Fruit fly (Drosophila melanogaster) whole organism, embryonic: ENCODE data around the gene spel1.

Experiments
- ATbp ChIP-seq: fragments of 200-800 bp; sonication (Bioruptor generic); optimal IDR thresholded peaks from 2 replicates; lab custom pipeline; 2017; ENCODE audit warnings: missing biosample characterization, mild to moderate bottlenecking, missing genetic modification characterization, missing genetic modification reagents
- Awh ChIP-seq: fragments of 200-800 bp; sonication (Bioruptor generic); IDR thresholded peaks from 2 replicates; pipeline ENCODE4, ENCODE4 v1.3.6; 2022; ENCODE audit warnings: missing biosample characterization, missing genetic modification characterization
- CG10321 ChIP-seq: fragments of 200-800 bp; sonication (Bioruptor generic); IDR thresholded peaks from 2 replicates; pipeline ENCODE4 v1.3.6; 2022; ENCODE audit warnings: missing biosample characterization, missing genetic modification characterization
- CG10565 ChIP-seq: fragments of 200-800 bp; sonication (Bioruptor generic); optimal IDR thresholded peaks from 3 replicates; lab custom pipeline; 2016; ENCODE audit warnings: missing biosample characterization, mild to moderate bottlenecking, missing genetic modification characterization
- CG15514 ChIP-seq: fragments of 200-800 bp; sonication (Bioruptor generic); optimal IDR thresholded peaks from 3 replicates; lab custom pipeline; 2017; ENCODE audit warnings: missing biosample characterization, missing genetic modification characterization, mild to moderate bottlenecking, moderate library complexity, missing genetic modification reagents
- CG16815 ChIP-seq: fragments of 200-800 bp; sonication (Bioruptor generic); optimal IDR thresholded peaks from 3 replicates; lab custom pipeline; 2017; ENCODE audit warnings: missing biosample characterization, mild to moderate bottlenecking, missing genetic modification characterization
- CG17186 ChIP-seq: fragments of 200-800 bp; sonication (Bioruptor generic); optimal IDR thresholded peaks from 3 replicates; lab custom pipeline; 2017; ENCODE audit warnings: missing biosample characterization, missing genetic modification reagents, missing genetic modification characterization
- CG17568 ChIP-seq: fragments of 200-800 bp; sonication (Bioruptor generic); optimal IDR thresholded peaks from 2 replicates; lab custom pipeline; 2018; ENCODE audit warnings: missing biosample characterization, mild to moderate bottlenecking, missing genetic modification characterization, moderate library complexity
- CG17612 ChIP-seq: fragments of 200-800 bp; sonication (Bioruptor generic); IDR thresholded peaks from 2 replicates; pipeline ENCODE4 v1.3.6; 2022; ENCODE audit warnings: missing biosample characterization, missing genetic modification characterization
- CG2678 ChIP-seq: fragments of 200-800 bp; sonication (Bioruptor generic); optimal IDR thresholded peaks from 3 replicates; lab custom pipeline; 2019; ENCODE audit warnings: missing biosample characterization, mild to moderate bottlenecking, missing genetic modification characterization, moderate library complexity
- CG2712 ChIP-seq: fragments of 200-800 bp; optimal IDR thresholded peaks from 3 replicates; lab custom pipeline; 2019; ENCODE audit warnings: missing biosample characterization, mild to moderate bottlenecking, missing genetic modification characterization, moderate library complexity
- CG30020 ChIP-seq: fragments of 200-800 bp; optimal IDR thresholded peaks from 2 replicates; lab custom pipeline; 2019; ENCODE audit warnings: missing biosample characterization, mild to moderate bottlenecking, missing genetic modification characterization, moderate library complexity
- CG31388 ChIP-seq: fragments of 200-800 bp; sonication (Bioruptor generic); optimal IDR thresholded peaks from 2 replicates; lab custom pipeline; 2016; ENCODE audit warnings: missing biosample characterization, missing genetic modification characterization
- CG3726 ChIP-seq: fragments of 200-800 bp; sonication (Bioruptor generic); IDR thresholded peaks from 3 replicates; pipeline ENCODE4, ENCODE4 v1.3.6; 2022; ENCODE audit warnings: missing biosample characterization, missing genetic modification characterization
- CG4707 ChIP-seq: fragments of 200-800 bp; sonication (Bioruptor generic); optimal IDR thresholded peaks from 2 replicates; lab custom pipeline; 2018; ENCODE audit warnings: missing biosample characterization, mild to moderate bottlenecking, missing genetic modification characterization, moderate library complexity
- CG6272 ChIP-seq: fragments of 200-800 bp; sonication (Bioruptor generic); IDR thresholded peaks from 2 replicates; pipeline ENCODE4 v1.3.6; 2022; ENCODE audit warnings: missing biosample characterization, missing genetic modification characterization
- CG6654 ChIP-seq: fragments of 200-800 bp; sonication (Bioruptor generic); optimal IDR thresholded peaks from 2 replicates; lab custom pipeline; 2017; ENCODE audit warnings: missing biosample characterization, mild to moderate bottlenecking, missing genetic modification characterization
- CG8089 ChIP-seq: fragments of 200-800 bp; sonication (Bioruptor generic); optimal IDR thresholded peaks from 3 replicates; lab custom pipeline; 2016; ENCODE audit warnings: missing biosample characterization, missing genetic modification characterization
- CG9437 ChIP-seq: fragments of 200-800 bp; sonication (Bioruptor generic); optimal IDR thresholded peaks from 2 replicates; lab custom pipeline; 2018; ENCODE audit warnings: missing biosample characterization, mild to moderate bottlenecking, missing genetic modification characterization
- Dfd ChIP-seq, 2 experiments: fragments of >200 bp; optimal IDR thresholded peaks; 2 replicates each; lab custom pipeline; 2017; ENCODE audit warnings: missing biosample characterization in 2 of 2, missing genetic modification characterization in 2 of 2
- Dip3 ChIP-seq: fragments of 200-800 bp; sonication (Bioruptor generic); optimal IDR thresholded peaks from 3 replicates; lab custom pipeline; 2016; ENCODE audit warnings: missing biosample characterization, missing genetic modification characterization
- Eip74EF ChIP-seq, 2 experiments: fragments of 200-800 bp in 1 of 2; fragments of >200 bp in 1 of 2; sonication (Bioruptor generic) in 1 of 2; optimal IDR thresholded peaks; 2 replicates each; lab custom pipeline; 2017 to 2019; ENCODE audit warnings: missing biosample characterization in 2 of 2, missing genetic modification characterization in 2 of 2, mild to moderate bottlenecking in 1 of 2, moderate library complexity in 1 of 2
- Ets97D ChIP-seq: fragments of 200-800 bp; sonication (Bioruptor generic); optimal IDR thresholded peaks from 3 replicates; lab custom pipeline; 2016; ENCODE audit warnings: missing biosample characterization, missing genetic modification characterization
- Fer2 ChIP-seq: fragments of 200-800 bp; sonication (Bioruptor generic); optimal IDR thresholded peaks from 2 replicates; lab custom pipeline; 2018; ENCODE audit warnings: missing biosample characterization, mild to moderate bottlenecking, missing genetic modification characterization, moderate library complexity
- H2.0 ChIP-seq: fragments of 200-800 bp; sonication (Bioruptor generic); IDR thresholded peaks from 2 replicates; pipeline ENCODE4 v1.3.6; 2022; ENCODE audit warnings: missing biosample characterization, missing genetic modification characterization
- HLH4C ChIP-seq: fragments of 200-800 bp; sonication (Bioruptor generic); IDR thresholded peaks from 3 replicates; pipeline ENCODE4 v1.3.6; 2022; ENCODE audit warnings: missing biosample characterization, missing genetic modification characterization; ENCODE audit not compliant: partially characterized antibody
- Hey ChIP-seq: fragments of 200-800 bp; sonication (Bioruptor generic); optimal IDR thresholded peaks from 3 replicates; lab custom pipeline; 2018; ENCODE audit warnings: missing biosample characterization, mild to moderate bottlenecking, missing genetic modification characterization
- Hr51 ChIP-seq, 2 experiments: fragments of 200-800 bp; sonication (Bioruptor generic); optimal IDR thresholded peaks; 2 replicates in 1 of 2; 3 replicates in 1 of 2; lab custom pipeline; 2016 to 2018; ENCODE audit warnings: missing biosample characterization in 2 of 2, missing genetic modification characterization in 2 of 2, mild to moderate bottlenecking in 1 of 2, moderate library complexity in 1 of 2
- Mad ChIP-seq: fragments of 200-800 bp; sonication (Bioruptor generic); optimal IDR thresholded peaks from 2 replicates; lab custom pipeline; 2016; ENCODE audit warnings: missing biosample characterization, missing genetic modification characterization
- Med ChIP-seq: fragments of 200-800 bp; sonication (Bioruptor generic); peaks from one replicate; lab custom pipeline; 2016; ENCODE audit warnings: missing biosample characterization, missing genetic modification characterization, mild to moderate bottlenecking, inconsistent platforms, moderate library complexity
- Mes4 ChIP-seq: fragments of 200-800 bp; sonication (Bioruptor generic); optimal IDR thresholded peaks from 2 replicates; lab custom pipeline; 2016; ENCODE audit warnings: missing biosample characterization, missing genetic modification characterization
- Six4 ChIP-seq: fragments of 200-800 bp; sonication (Bioruptor generic); optimal IDR thresholded peaks from 2 replicates; lab custom pipeline; 2016; ENCODE audit warnings: missing biosample characterization, missing genetic modification characterization
- Stat92E ChIP-seq, 3 experiments: fragments of >200 bp in 2 of 3; fragments of 200-800 bp in 1 of 3; sonication (Bioruptor generic) in 1 of 3; optimal IDR thresholded peaks; 2 replicates each; lab custom pipeline; 2017 to 2019; ENCODE audit warnings: missing biosample characterization in 3 of 3, missing genetic modification characterization in 3 of 3, mild to moderate bottlenecking in 1 of 3, moderate library complexity in 1 of 3
- az2 ChIP-seq: fragments of 200-800 bp; sonication (Bioruptor generic); optimal IDR thresholded peaks from 3 replicates; lab custom pipeline; 2016; ENCODE audit warnings: missing biosample characterization, missing genetic modification characterization
- dpn ChIP-seq, 2 experiments: fragments of 200-800 bp; sonication (Bioruptor generic); optimal IDR thresholded peaks; 3 replicates each; lab custom pipeline; 2016; ENCODE audit warnings: missing biosample characterization in 2 of 2, missing genetic modification characterization in 2 of 2
- ewg ChIP-seq: fragments of 200-800 bp; sonication (Bioruptor generic); optimal IDR thresholded peaks from 3 replicates; lab custom pipeline; 2017; ENCODE audit warnings: mild to moderate bottlenecking, missing biosample characterization, missing genetic modification reagents, missing genetic modification characterization
- exex ChIP-seq: fragments of 200-800 bp; sonication (Bioruptor generic); optimal IDR thresholded peaks from 4 replicates; lab custom pipeline; 2018; ENCODE audit warnings: missing biosample characterization, mild to moderate bottlenecking, missing genetic modification characterization, moderate library complexity
- fd102C ChIP-seq: fragments of 200-800 bp; sonication (Bioruptor generic); optimal IDR thresholded peaks from 2 replicates; lab custom pipeline; 2018; ENCODE audit warnings: missing biosample characterization, mild to moderate bottlenecking, missing genetic modification characterization, moderate library complexity
- grn ChIP-seq: fragments of 200-800 bp; sonication (Bioruptor generic); optimal IDR thresholded peaks from 3 replicates; lab custom pipeline; 2017; ENCODE audit warnings: missing biosample characterization, missing genetic modification characterization
- ind ChIP-seq: fragments of 200-800 bp; sonication (Bioruptor generic); optimal IDR thresholded peaks from 3 replicates; lab custom pipeline; 2016; ENCODE audit warnings: missing biosample characterization, missing genetic modification characterization
- insv ChIP-seq, 2 experiments: fragments of 200-800 bp; sonication (Bioruptor generic); optimal IDR thresholded peaks; 3 replicates each; lab custom pipeline; 2016 to 2018; ENCODE audit warnings: missing biosample characterization in 2 of 2, missing genetic modification characterization in 2 of 2
- pita ChIP-seq: fragments of 200-800 bp; sonication (Bioruptor generic); optimal IDR thresholded peaks from 2 replicates; lab custom pipeline; 2017; ENCODE audit warnings: missing biosample characterization, mild to moderate bottlenecking, missing genetic modification characterization
- sima ChIP-seq: fragments of 200-800 bp; sonication (Bioruptor generic); optimal IDR thresholded peaks from 2 replicates; lab custom pipeline; 2016; ENCODE audit warnings: missing biosample characterization, missing genetic modification characterization
- so ChIP-seq: fragments of 200-800 bp; sonication (Bioruptor generic); IDR thresholded peaks from 3 replicates; pipeline ENCODE4 v1.3.6; 2022; ENCODE audit warnings: missing biosample characterization, missing genetic modification characterization
- sug ChIP-seq: fragments of 200-800 bp; optimal IDR thresholded peaks from 2 replicates; lab custom pipeline; 2019; ENCODE audit warnings: missing biosample characterization, mild to moderate bottlenecking, missing genetic modification characterization, moderate library complexity
- tll ChIP-seq, 2 experiments: fragments of 200-800 bp in 1 of 2; fragments of >200 bp in 1 of 2; sonication (Bioruptor generic) in 1 of 2; optimal IDR thresholded peaks; 2 replicates each; lab custom pipeline; 2017 to 2019; ENCODE audit warnings: missing biosample characterization in 2 of 2, missing genetic modification characterization in 2 of 2, mild to moderate bottlenecking in 1 of 2, moderate library complexity in 1 of 2
- ttk ChIP-seq: fragments of 200-800 bp; sonication (Bioruptor generic); IDR thresholded peaks from 2 replicates; pipeline ENCODE4 v2.1.2; 2022; ENCODE audit warnings: missing biosample characterization, missing genetic modification characterization
- zen ChIP-seq: fragments of 200-800 bp; sonication (Bioruptor generic); optimal IDR thresholded peaks from 3 replicates; lab custom pipeline; 2018; ENCODE audit warnings: missing biosample characterization, mild to moderate bottlenecking, missing genetic modification characterization, moderate library complexity

spel1 gene

dm6 chr2L:14394298-14395064 is 32.6 kb downstream of the spel1 start (continued):
- peak; percentile 44; the same call in 1 of the 2 replicates for TF ChIP-seq Awh (GFP tag; lab: Robert Waterston, UW)
- no peak for TF ChIP-seq grn (GFP tag; lab: Kevin White, UChicago)
- no peak for TF ChIP-seq fd102C (GFP tag; lab: Kevin White, UChicago)
- peak; percentile 19 for TF ChIP-seq CG4707 (GFP tag; lab: Kevin White, UChicago)
- peak; percentile 88 for TF ChIP-seq exex
- TF ChIP-seq Dip3 (GFP tag; lab: Kevin White, UChicago) = no peak
- TF ChIP-seq CG6272 (GFP tag; lab: Robert Waterston, UW) = no peak
- no peak for TF ChIP-seq CG10321 (GFP tag; lab: Robert Waterston, UW)
- TF ChIP-seq CG9437 (GFP tag; lab: Kevin White, UChicago) = no peak
- TF ChIP-seq ewg (GFP tag; lab: Kevin White, UChicago) = no peak
- no peak for TF ChIP-seq ttk (GFP tag; lab: Robert Waterston, UW)
- no peak for TF ChIP-seq Mad (GFP tag; lab: Kevin White, UChicago)
- peak; percentile 36 for TF ChIP-seq ATbp (GFP tag; lab: Kevin White, UChicago)
- TF ChIP-seq dpn (GFP tag; optimal IDR thresholded peaks at IDR 0.05; lab: Kevin White, UChicago) = no peak
- no peak for TF ChIP-seq Six4 (GFP tag; lab: Kevin White, UChicago)
- no peak for TF ChIP-seq insv (GFP tag; optimal IDR thresholded peaks at IDR 0.05; lab: Kevin White, UChicago)
- TF ChIP-seq Fer2 (tag; lab: Kevin White, UChicago) = peak; percentile 21
- TF ChIP-seq CG17568 (GFP tag; lab: Kevin White, UChicago) = peak; percentile 23
- no peak for TF ChIP-seq zen (tag; lab: Kevin White, UChicago)
- peak in 1 of 2 experiments; percentile 68 for TF ChIP-seq Eip74EF (GFP tag; optimal IDR thresholded peaks at IDR 0.05; lab: Kevin White, UChicago)
- no peak for TF ChIP-seq HLH4C (GFP tag; lab: Robert Waterston, UW)
- TF ChIP-seq sug (tag; lab: Kevin White, UChicago) = peak; percentile 76
- TF ChIP-seq CG8089 (GFP tag; lab: Kevin White, UChicago) = no peak
- peak; percentile 1 for TF ChIP-seq CG16815 (GFP tag; lab: Kevin White, UChicago)
- TF ChIP-seq tll (GFP tag; optimal IDR thresholded peaks at IDR 0.05; lab: Kevin White, UChicago) = no peak
- peak; percentile 37; the same call in 1 of the 3 replicates for TF ChIP-seq so (GFP tag; lab: Robert Waterston, UW)
- no peak for TF ChIP-seq CG6654 (GFP tag; lab: Kevin White, UChicago)
- TF ChIP-seq Hey (tag; lab: Kevin White, UChicago) = peak; percentile 27
- peak; percentile 32 for TF ChIP-seq Med (GFP tag; lab: Kevin White, UChicago)
- no peak for TF ChIP-seq CG30020
- TF ChIP-seq az2 (GFP tag; lab: Kevin White, UChicago) = no peak
- no peak for TF ChIP-seq Dfd (GFP tag; optimal IDR thresholded peaks at IDR 0.05; lab: Kevin White, UChicago)
- TF ChIP-seq CG2678 = peak; percentile 73
- peak; percentile 23 for TF ChIP-seq CG15514
- TF ChIP-seq CG3726 (GFP tag; lab: Robert Waterston, UW) = no peak
- no peak for TF ChIP-seq CG17186
- TF ChIP-seq Ets97D (GFP tag; lab: Kevin White, UChicago) = no peak
- no peak for TF ChIP-seq CG31388 (GFP tag; lab: Kevin White, UChicago)
- no peak for TF ChIP-seq CG17612 (GFP tag; lab: Robert Waterston, UW)
- TF ChIP-seq Stat92E (GFP tag; optimal IDR thresholded peaks at IDR 0.05; lab: Kevin White, UChicago) = no peak
- no peak for TF ChIP-seq CG10565 (GFP tag; lab: Kevin White, UChicago)
- no peak for TF ChIP-seq ind (GFP tag; lab: Kevin White, UChicago)
- peak; percentile 10 for TF ChIP-seq CG2712
- no peak for TF ChIP-seq pita (GFP tag; lab: Kevin White, UChicago)
- TF ChIP-seq Mes4 (GFP tag; lab: Kevin White, UChicago) = no peak
- no peak for TF ChIP-seq H2.0 (GFP tag; lab: Robert Waterston, UW)
- TF ChIP-seq Hr51 (GFP tag; optimal IDR thresholded peaks at IDR 0.05; lab: Kevin White, UChicago) = peak in 1 of 2 experiments; percentile 56
- TF ChIP-seq sima = no peak
